Worm (Caenorhabditis elegans): ENCODE results near the gene ZK593.3.

The ZK593.3 gene

DNA sequence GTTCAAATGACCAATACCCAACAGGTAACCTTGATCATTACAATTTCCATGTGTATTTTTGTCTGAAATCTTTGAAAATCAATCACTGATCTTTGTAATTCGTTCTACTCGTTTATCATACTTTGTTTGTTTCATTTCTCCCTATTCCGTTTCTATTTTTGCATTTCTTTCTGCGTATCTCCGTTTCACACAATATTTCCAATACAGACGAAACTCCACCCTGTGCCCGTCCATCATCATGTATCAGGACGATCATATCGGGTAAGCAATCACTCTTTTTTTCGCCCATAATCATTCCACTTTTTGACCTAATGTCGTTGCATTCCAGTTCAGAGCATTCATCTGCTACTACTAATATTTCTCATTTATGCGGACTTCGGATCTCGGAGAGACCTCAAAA, 5.8 kb upstream of the ZK593.3 start, which contains the start of gene pyk-2 (continued):
- no peak for TF ChIP-seq nhr-84 (tag; optimal IDR thresholded peaks at IDR 0.05)
- TF ChIP-seq fkh-8 (tag; optimal IDR thresholded peaks at IDR 0.05) = no peak
- TF ChIP-seq tbx-2 (tag; optimal IDR thresholded peaks at IDR 0.05) = peak; percentile 19
- no peak for TF ChIP-seq ceh-82 (tag; optimal IDR thresholded peaks at IDR 0.05)
- TF ChIP-seq lin-14 (GFP tag; optimal IDR thresholded peaks at IDR 0.05) = peak; percentile 59
- TF ChIP-seq nhr-28 (tag; optimal IDR thresholded peaks at IDR 0.05) = no peak
- no peak for TF ChIP-seq ztf-4 (tag; optimal IDR thresholded peaks at IDR 0.05)
- no peak for TF ChIP-seq hlh-4 (tag; optimal IDR thresholded peaks at IDR 0.05)
- no peak for TF ChIP-seq unc-86 (tag; optimal IDR thresholded peaks at IDR 0.05)
- TF ChIP-seq unc-130 (tag; optimal IDR thresholded peaks at IDR 0.05) = no peak
- TF ChIP-seq nhr-71 (tag; optimal IDR thresholded peaks at IDR 0.05) = peak; percentile 56
- TF ChIP-seq nhr-47 (tag; optimal IDR thresholded peaks at IDR 0.05) = no peak
- peak; percentile 49 for TF ChIP-seq elt-2 (tag; optimal IDR thresholded peaks at IDR 0.05)
- no peak for TF ChIP-seq dpl-1 (GFP tag; optimal IDR thresholded peaks at IDR 0.05)
- no peak for TF ChIP-seq dsc-1 (tag; optimal IDR thresholded peaks at IDR 0.05)
- TF ChIP-seq rnt-1 (tag; optimal IDR thresholded peaks at IDR 0.05) = no peak
- peak in 1 of 2 experiments; percentile 29 for TF ChIP-seq lin-35 (GFP tag; optimal IDR thresholded peaks at IDR 0.05)
- no peak for TF ChIP-seq nhr-76 (tag; optimal IDR thresholded peaks at IDR 0.05)
- no peak for TF ChIP-seq egl-27 (tag; optimal IDR thresholded peaks at IDR 0.05)

DNA sequence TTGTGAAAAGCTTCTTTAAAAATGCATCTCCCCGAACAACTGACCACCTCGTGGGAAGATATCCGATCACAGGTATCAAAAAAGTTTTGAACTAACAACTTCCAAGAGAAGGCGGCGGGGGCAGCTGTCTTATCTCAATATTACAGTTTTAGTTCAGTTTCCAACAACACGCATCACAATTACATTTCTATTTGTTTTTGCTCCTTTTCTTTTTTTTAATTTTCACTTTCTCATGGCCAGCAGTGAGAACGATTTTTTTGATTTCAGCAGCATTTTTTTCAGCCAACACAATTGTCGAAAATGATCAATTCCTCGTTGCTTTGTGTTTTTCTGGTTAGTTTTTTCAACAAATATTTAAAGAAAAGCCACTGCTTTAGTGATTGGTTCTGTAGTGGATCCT, 2.4 kb upstream of the ZK593.3 start, which contains the start of gene ZK593.2:
TSS of gene ZK593.2 (plus strand) at position 301 of the 400 bp plus-strand sequence.
- no peak for TF ChIP-seq unc-98 (GFP tag; IDR thresholded peaks at IDR 0.05)
- no peak for TF ChIP-seq mdl-1 (tag; optimal IDR thresholded peaks at IDR 0.05)
- no peak for TF ChIP-seq swsn-7 (tag; optimal IDR thresholded peaks at IDR 0.05)
- no peak for TF ChIP-seq hlh-4 (tag; optimal IDR thresholded peaks at IDR 0.05)
- TF ChIP-seq zag-1 (tag; optimal IDR thresholded peaks at IDR 0.05) = no peak
- no peak for TF ChIP-seq nhr-20 (tag; optimal IDR thresholded peaks at IDR 0.05)
- TF ChIP-seq unc-130 (tag; optimal IDR thresholded peaks at IDR 0.05) = no peak
- TF ChIP-seq lir-3 (tag; optimal IDR thresholded peaks at IDR 0.05; ENCODE audit: poor library complexity) = no peak
- TF ChIP-seq C16A3.4 (tag; optimal IDR thresholded peaks at IDR 0.05) = no peak
- no peak for TF ChIP-seq rnt-1 (tag; optimal IDR thresholded peaks at IDR 0.05)
- TF ChIP-seq nhr-76 (tag; optimal IDR thresholded peaks at IDR 0.05) = no peak
- TF ChIP-seq lsy-2 (tag; optimal IDR thresholded peaks at IDR 0.05) = no peak
- no peak for TF ChIP-seq ceh-88 (GFP tag; IDR thresholded peaks at IDR 0.05)
- no peak for TF ChIP-seq unc-62 (GFP tag; optimal IDR thresholded peaks at IDR 0.05)
- TF ChIP-seq ztf-4 (tag; optimal IDR thresholded peaks at IDR 0.05) = no peak
- TF ChIP-seq egl-27 (tag; optimal IDR thresholded peaks at IDR 0.05) = no peak
- no peak for TF ChIP-seq ama-1 (optimal IDR thresholded peaks at IDR 0.05)
- TF ChIP-seq snu-23 (GFP tag; optimal IDR thresholded peaks at IDR 0.05) = no peak
- TF ChIP-seq ceh-82 (tag; optimal IDR thresholded peaks at IDR 0.05) = no peak

DNA sequence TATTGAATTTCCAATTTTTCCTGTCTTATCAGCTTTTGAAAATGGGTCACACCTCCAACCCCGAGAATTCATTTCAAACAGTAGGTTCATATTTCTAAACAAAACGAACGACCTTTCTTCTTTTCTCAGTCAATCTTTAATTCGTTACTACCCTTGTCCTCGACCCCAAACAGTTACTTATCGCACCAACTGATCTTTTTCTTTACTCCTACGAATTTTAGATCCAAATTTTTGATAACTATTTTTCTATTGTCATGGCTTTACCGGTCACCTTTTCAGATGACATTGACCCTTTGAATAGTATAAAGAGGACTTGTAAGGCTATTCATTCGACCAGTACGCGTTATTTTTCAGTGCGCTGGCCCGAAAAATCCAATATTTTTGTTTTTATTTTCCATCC, 646 bp downstream of the ZK593.3 start:
- TF ChIP-seq nhr-85 (tag) = peak; percentile 49
- no peak for TF ChIP-seq C16A3.4 (tag; optimal IDR thresholded peaks at IDR 0.05)
- TF ChIP-seq zag-1 (tag; optimal IDR thresholded peaks at IDR 0.05) = no peak
- TF ChIP-seq ceh-88 (GFP tag; IDR thresholded peaks at IDR 0.05) = no peak
- no peak for TF ChIP-seq mdl-1 (tag; optimal IDR thresholded peaks at IDR 0.05)
- no peak for TF ChIP-seq sox-4 (tag; optimal IDR thresholded peaks at IDR 0.05)
- no peak for TF ChIP-seq fkh-10 (GFP tag; optimal IDR thresholded peaks at IDR 0.05)

DNA sequence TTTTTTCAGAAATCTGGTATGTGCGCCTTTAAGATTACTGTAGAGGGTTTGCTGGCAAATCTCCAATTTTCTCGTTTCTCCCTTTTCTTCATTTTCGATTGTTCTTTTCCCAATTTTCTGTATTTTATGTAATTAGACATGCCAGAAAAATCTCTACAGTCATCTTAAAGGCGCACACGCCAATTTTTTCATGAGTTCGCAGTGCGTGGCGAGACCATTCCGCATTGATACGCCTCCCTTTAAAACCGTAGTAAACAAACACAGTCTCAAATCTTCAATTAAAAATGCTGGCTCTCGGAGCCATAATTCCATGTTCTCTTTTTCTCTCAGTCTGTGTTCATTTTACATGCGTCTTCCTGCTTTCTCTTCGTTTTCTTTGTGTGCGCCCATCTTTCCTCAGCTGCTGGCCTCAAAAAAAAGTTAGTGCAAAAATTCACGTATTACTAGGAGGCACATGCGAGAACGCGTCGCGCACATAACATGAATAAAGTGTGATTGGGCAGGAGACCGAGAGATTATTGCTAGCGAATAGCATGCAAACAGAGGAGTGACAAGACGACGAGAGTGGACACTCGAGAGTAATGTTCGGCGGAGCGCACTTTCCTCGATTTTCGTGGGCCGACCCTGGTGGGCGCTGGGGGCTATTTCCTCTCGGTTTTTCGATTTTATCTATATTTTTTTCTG, 3.5 kb downstream of the ZK593.3 start:
- TF ChIP-seq lir-3 (tag; optimal IDR thresholded peaks at IDR 0.05; ENCODE audit: poor library complexity) (no peak), unc-98 (GFP tag; IDR thresholded peaks at IDR 0.05) (no peak), tlp-1 (tag; optimal IDR thresholded peaks at IDR 0.05) (no peak), C16A3.4 (tag; optimal IDR thresholded peaks at IDR 0.05) (peak; percentile 47), snu-23 (GFP tag; optimal IDR thresholded peaks at IDR 0.05) (peak; percentile 91), nhr-90 (tag; optimal IDR thresholded peaks at IDR 0.05; ENCODE audit: poor library complexity) (peak; percentile 49), fos-1 (tag; optimal IDR thresholded peaks at IDR 0.05) (peak; percentile 48), fkh-10 (GFP tag; optimal IDR thresholded peaks at IDR 0.05) (peak; percentile 5), sptf-1 (tag; optimal IDR thresholded peaks at IDR 0.05) (no peak), rnt-1 (tag; optimal IDR thresholded peaks at IDR 0.05) (peak; percentile 70), ceh-8 (GFP tag; optimal IDR thresholded peaks at IDR 0.05) (peak; percentile 63), skn-1 (tag; optimal IDR thresholded peaks at IDR 0.05) (peak; percentile 60), ets-5 (GFP tag; IDR thresholded peaks at IDR 0.05) (no peak), ama-1 (optimal IDR thresholded peaks at IDR 0.05) (no peak), lsy-2 (tag; optimal IDR thresholded peaks at IDR 0.05) (peak; percentile 70 to 82), nhr-12 (tag; optimal IDR thresholded peaks at IDR 0.05) (no peak), nhr-28 (tag; optimal IDR thresholded peaks at IDR 0.05) (no peak), ceh-63 (GFP tag; optimal IDR thresholded peaks at IDR 0.05) (no peak), hlh-4 (tag; optimal IDR thresholded peaks at IDR 0.05) (no peak), C04F5.9 (tag; optimal IDR thresholded peaks at IDR 0.05) (no peak), zag-1 (tag; optimal IDR thresholded peaks at IDR 0.05) (no peak), nhr-20 (tag; optimal IDR thresholded peaks at IDR 0.05) (peak; percentile 92), nhr-77 (tag; optimal IDR thresholded peaks at IDR 0.05) (peak; percentile 75)
